Fruit fly (Drosophila melanogaster) whole organism, embryonic: ENCODE data around the gene Hayan.

Experiments
- CG10267 ChIP-seq: fragments of 200-800 bp; sonication (Bioruptor generic); optimal IDR thresholded peaks from 2 replicates; lab custom pipeline; 2018; ENCODE audit warnings: missing biosample characterization, mild to moderate bottlenecking, missing genetic modification characterization, moderate library complexity
- CG10462 ChIP-seq: fragments of 200-800 bp; sonication (Bioruptor generic); optimal IDR thresholded peaks from 2 replicates; lab custom pipeline; 2016; ENCODE audit warnings: missing biosample characterization, missing genetic modification characterization
- CG11695 ChIP-seq: fragments of 200-800 bp; sonication (Bioruptor generic); IDR thresholded peaks from 3 replicates; pipeline ENCODE4 v1.3.6; 2022; ENCODE audit warnings: missing biosample characterization, missing genetic modification characterization
- CG12659 ChIP-seq: fragments of 200-800 bp; sonication (Bioruptor generic); optimal IDR thresholded peaks from 3 replicates; lab custom pipeline; 2017; ENCODE audit warnings: mild to moderate bottlenecking, missing biosample characterization, missing genetic modification reagents, missing genetic modification characterization
- CG12942 ChIP-seq: fragments of 200-800 bp; sonication (Bioruptor generic); optimal IDR thresholded peaks from 3 replicates; lab custom pipeline; 2016; ENCODE audit warnings: missing biosample characterization, missing genetic modification characterization
- CG13775 ChIP-seq: fragments of 200-800 bp; sonication (Bioruptor generic); optimal IDR thresholded peaks from 3 replicates; lab custom pipeline; 2017; ENCODE audit warnings: missing biosample characterization, mild to moderate bottlenecking, missing genetic modification characterization
- CG15514 ChIP-seq: fragments of 200-800 bp; sonication (Bioruptor generic); optimal IDR thresholded peaks from 3 replicates; lab custom pipeline; 2017; ENCODE audit warnings: missing biosample characterization, missing genetic modification characterization, mild to moderate bottlenecking, moderate library complexity, missing genetic modification reagents
- CG15601 ChIP-seq: fragments of 200-800 bp; sonication (Bioruptor generic); optimal IDR thresholded peaks from 3 replicates; lab custom pipeline; 2019; ENCODE audit warnings: missing biosample characterization, mild to moderate bottlenecking, missing genetic modification characterization, moderate library complexity
- CG18262 ChIP-seq: fragments of 200-800 bp; optimal IDR thresholded peaks from 3 replicates; lab custom pipeline; 2019; ENCODE audit warnings: missing biosample characterization, mild to moderate bottlenecking, missing genetic modification characterization, moderate library complexity
- CG18599 ChIP-seq: fragments of 200-800 bp; sonication (Bioruptor generic); optimal IDR thresholded peaks from 3 replicates; lab custom pipeline; 2017; ENCODE audit warnings: missing biosample characterization, missing genetic modification characterization, mild to moderate bottlenecking, moderate library complexity, missing genetic modification reagents
- CG2120 ChIP-seq: fragments of 200-800 bp; sonication (Bioruptor generic); optimal IDR thresholded peaks from 3 replicates; lab custom pipeline; 2016; ENCODE audit warnings: missing biosample characterization, missing genetic modification characterization
- CG30020 ChIP-seq: fragments of 200-800 bp; optimal IDR thresholded peaks from 2 replicates; lab custom pipeline; 2019; ENCODE audit warnings: missing biosample characterization, mild to moderate bottlenecking, missing genetic modification characterization, moderate library complexity
- CG30403 ChIP-seq: fragments of 200-800 bp; sonication (Bioruptor generic); optimal IDR thresholded peaks from 3 replicates; lab custom pipeline; 2016; ENCODE audit warnings: missing biosample characterization, missing genetic modification characterization
- CG3726 ChIP-seq: fragments of 200-800 bp; sonication (Bioruptor generic); IDR thresholded peaks from 3 replicates; pipeline ENCODE4, ENCODE4 v1.3.6; 2022; ENCODE audit warnings: missing biosample characterization, missing genetic modification characterization
- CG3995 ChIP-seq: fragments of 200-800 bp; sonication (Bioruptor generic); optimal IDR thresholded peaks from 3 replicates; lab custom pipeline; 2016; ENCODE audit warnings: missing biosample characterization, missing genetic modification characterization
- CG4282 ChIP-seq: fragments of 200-800 bp; sonication (Bioruptor generic); optimal IDR thresholded peaks from 2 replicates; lab custom pipeline; 2016; ENCODE audit warnings: missing biosample characterization, missing genetic modification characterization
- CG6689 ChIP-seq: fragments of 200-800 bp; sonication (Bioruptor generic); IDR thresholded peaks from 2 replicates; pipeline ENCODE4 v1.3.6; 2022; ENCODE audit warnings: missing biosample characterization, missing genetic modification characterization
- CG9876 ChIP-seq: fragments of 200-800 bp; sonication (Bioruptor generic); optimal IDR thresholded peaks from 2 replicates; lab custom pipeline; 2016; ENCODE audit warnings: missing biosample characterization, missing genetic modification characterization
- CG9932 ChIP-seq: fragments of 200-800 bp; sonication (Bioruptor generic); IDR thresholded peaks from 2 replicates; pipeline ENCODE4 v1.3.6; 2022; ENCODE audit warnings: missing biosample characterization, missing genetic modification characterization
- CoRest ChIP-seq: fragments of 200-800 bp; sonication (Bioruptor generic); optimal IDR thresholded peaks from 3 replicates; lab custom pipeline; 2018; ENCODE audit warnings: missing biosample characterization, mild to moderate bottlenecking, missing genetic modification characterization, moderate library complexity
- Deaf1 ChIP-seq: fragments of 200-800 bp; optimal IDR thresholded peaks from 3 replicates; lab custom pipeline; 2019; ENCODE audit warnings: missing biosample characterization, mild to moderate bottlenecking, missing genetic modification characterization, moderate library complexity
- Eip74EF ChIP-seq, 2 experiments: fragments of 200-800 bp in 1 of 2; fragments of >200 bp in 1 of 2; sonication (Bioruptor generic) in 1 of 2; optimal IDR thresholded peaks; 2 replicates each; lab custom pipeline; 2017 to 2019; ENCODE audit warnings: missing biosample characterization in 2 of 2, missing genetic modification characterization in 2 of 2, mild to moderate bottlenecking in 1 of 2, moderate library complexity in 1 of 2
- Ets65A ChIP-seq: fragments of 200-800 bp; sonication (Bioruptor generic); peaks from one replicate; lab custom pipeline; 2016; ENCODE audit warnings: missing biosample characterization, missing genetic modification characterization
- HLH4C ChIP-seq: fragments of 200-800 bp; sonication (Bioruptor generic); IDR thresholded peaks from 3 replicates; pipeline ENCODE4 v1.3.6; 2022; ENCODE audit warnings: missing biosample characterization, missing genetic modification characterization; ENCODE audit not compliant: partially characterized antibody
- HLH54F ChIP-seq: fragments of 200-800 bp; sonication (Bioruptor generic); optimal IDR thresholded peaks from 3 replicates; lab custom pipeline; 2016; ENCODE audit warnings: missing biosample characterization, missing genetic modification characterization
- Hr3 ChIP-seq: fragments of 200-800 bp; sonication (Bioruptor generic); optimal IDR thresholded peaks from 3 replicates; lab custom pipeline; 2016; ENCODE audit warnings: missing biosample characterization, missing genetic modification characterization
- MBD-R2 ChIP-seq: fragments of 200-800 bp; sonication (Bioruptor generic); IDR thresholded peaks from 2 replicates; pipeline ENCODE4 v1.3.6; 2022; ENCODE audit warnings: missing biosample characterization, missing genetic modification characterization
- Ptx1 ChIP-seq: fragments of 200-800 bp; sonication (Bioruptor generic); IDR thresholded peaks from 2 replicates; pipeline ENCODE4 v1.3.6; 2022; ENCODE audit warnings: missing biosample characterization, missing genetic modification characterization
- Side ChIP-seq: fragments of 200-800 bp; sonication (Bioruptor generic); optimal IDR thresholded peaks from 2 replicates; lab custom pipeline; 2016; ENCODE audit warnings: missing biosample characterization, missing genetic modification characterization
- Sry-β ChIP-seq: fragments of 200-800 bp; sonication (Bioruptor generic); optimal IDR thresholded peaks from 2 replicates; lab custom pipeline; 2018; ENCODE audit warnings: missing biosample characterization, mild to moderate bottlenecking, missing genetic modification characterization, moderate library complexity
- Usf ChIP-seq: fragments of 200-800 bp; sonication (Bioruptor generic); optimal IDR thresholded peaks from 2 replicates; lab custom pipeline; 2017; ENCODE audit warnings: missing genotype, missing biosample characterization, missing genetic modification characterization
- amos ChIP-seq: fragments of 200-800 bp; sonication (Bioruptor generic); IDR thresholded peaks from 2 replicates; pipeline ENCODE4 v1.3.6; 2022; ENCODE audit warnings: missing biosample characterization, missing genetic modification characterization; ENCODE audit not compliant: partially characterized antibody
- ash1 ChIP-seq: fragments of 200-800 bp; sonication (Bioruptor generic); optimal IDR thresholded peaks from 2 replicates; lab custom pipeline; 2018; ENCODE audit warnings: missing biosample characterization, mild to moderate bottlenecking, missing genetic modification characterization
- caup ChIP-seq: fragments of 200-800 bp; sonication (Bioruptor generic); optimal IDR thresholded peaks from 3 replicates; lab custom pipeline; 2017; ENCODE audit warnings: missing biosample characterization, mild to moderate bottlenecking, missing genetic modification characterization, moderate library complexity; ENCODE audit not compliant: severe bottlenecking
- chm ChIP-seq: fragments of 200-800 bp; sonication (Bioruptor generic); IDR thresholded peaks from 2 replicates; pipeline ENCODE4 v1.3.6; 2022; ENCODE audit warnings: missing biosample characterization, missing genetic modification characterization
- da ChIP-seq: fragments of 200-800 bp; sonication (Bioruptor generic); optimal IDR thresholded peaks from 2 replicates; lab custom pipeline; 2016; ENCODE audit warnings: missing biosample characterization, missing genetic modification characterization
- dmrt11E ChIP-seq: fragments of 200-800 bp; sonication (Bioruptor generic); optimal IDR thresholded peaks from 3 replicates; lab custom pipeline; 2018; ENCODE audit warnings: missing biosample characterization, mild to moderate bottlenecking, missing genetic modification characterization, moderate library complexity
- dpn ChIP-seq, 2 experiments: fragments of 200-800 bp; sonication (Bioruptor generic); optimal IDR thresholded peaks; 3 replicates each; lab custom pipeline; 2016; ENCODE audit warnings: missing biosample characterization in 2 of 2, missing genetic modification characterization in 2 of 2
- esg ChIP-seq: fragments of 200-800 bp; sonication (Bioruptor generic); conservative IDR thresholded peaks from 2 replicates; pipeline ENCODE4 v1.3.6; 2022; ENCODE audit warnings: missing biosample characterization, missing genetic modification characterization
- gce ChIP-seq: fragments of 200-800 bp; sonication (Bioruptor generic); IDR thresholded peaks from 3 replicates; pipeline ENCODE4 v1.3.6; 2022; ENCODE audit warnings: missing biosample characterization, missing genetic modification characterization
- gt ChIP-seq: fragments of 200-800 bp; sonication (Bioruptor generic); IDR thresholded peaks from 2 replicates; pipeline ENCODE4 v1.3.6; 2022; ENCODE audit warnings: missing biosample characterization, missing genetic modification characterization
- her ChIP-seq: fragments of 200-800 bp; sonication (Bioruptor generic); optimal IDR thresholded peaks from 2 replicates; lab custom pipeline; 2016; ENCODE audit warnings: missing biosample characterization, missing genetic modification characterization
- nom ChIP-seq: fragments of 200-800 bp; sonication (Bioruptor generic); optimal IDR thresholded peaks from 2 replicates; lab custom pipeline; 2017; ENCODE audit warnings: missing biosample characterization, missing genetic modification characterization, mild to moderate bottlenecking, moderate library complexity, missing genetic modification reagents
- pb ChIP-seq: fragments of 200-800 bp; sonication (Bioruptor generic); optimal IDR thresholded peaks from 3 replicates; lab custom pipeline; 2016; ENCODE audit warnings: missing biosample characterization, missing genetic modification characterization
- prd ChIP-seq, 3 experiments: fragments of >200 bp in 2 of 3; fragments of 200-800 bp in 1 of 3; sonication (Bioruptor generic) in 1 of 3; optimal IDR thresholded peaks in 2 of 3; IDR thresholded peaks in 1 of 3; 2 replicates in 2 of 3; 3 replicates in 1 of 3; pipeline versions ENCODE4 v1.3.6 to Lab custom; 2017 to 2022; ENCODE audit warnings: missing biosample characterization in 1 of 3, missing genetic modification characterization in 1 of 3
- rib ChIP-seq: fragments of 200-800 bp; sonication (Bioruptor generic); IDR thresholded peaks from 2 replicates; pipeline ENCODE4 v1.3.6; 2022; ENCODE audit warnings: missing biosample characterization, missing genetic modification characterization
- sqz ChIP-seq: fragments of 200-800 bp; sonication (Bioruptor generic); optimal IDR thresholded peaks from 3 replicates; lab custom pipeline; 2018; ENCODE audit warnings: missing biosample characterization, mild to moderate bottlenecking, missing genetic modification characterization
- zfh1 ChIP-seq: fragments of 200-800 bp; sonication (Bioruptor generic); IDR thresholded peaks from 3 replicates; pipeline ENCODE4 v1.3.6; 2022; ENCODE audit warnings: missing biosample characterization, missing genetic modification characterization

The Hayan gene

dm6 chrX:18517415-18517814 is 33.8 kb upstream of the Hayan start (continued):
- TF ChIP-seq Hr3 (no peak), sqz (GFP tag; lab: Kevin White, UChicago) (peak; percentile 81), esg (GFP tag; lab: Robert Waterston, UW) (no peak), her (no peak), da (GFP tag; lab: Kevin White, UChicago) (no peak), gce (GFP tag; lab: Robert Waterston, UW) (0 out of 3 replicates have a peak, but pooled peaks have one; percentile 49), CG12659 (peak; percentile 30), pb (peak; percentile 7), CG11695 (0 out of 3 replicates have a peak, but pooled peaks have one; percentile 11), CG30020 (tag; lab: Kevin White, UChicago) (no peak), CG6689 (GFP tag; lab: Robert Waterston, UW) (peak; percentile 34; the same call in 1 of the 2 replicates), HLH54F (no peak), CG3726 (GFP tag; lab: Robert Waterston, UW) (0 out of 3 replicates have a peak, but pooled peaks have one; percentile 38)
- TF ChIP-seq, all 482 proteins: peak for 155

- TF ChIP-seq chm (GFP tag; lab: Robert Waterston, UW) (no peak), CG4282 (GFP tag; lab: Kevin White, UChicago) (peak; percentile 35), CG3995 (peak; percentile 74), CG9876 (GFP tag; lab: Kevin White, UChicago) (no peak), Ptx1 (peak; percentile 33; the same call in 1 of the 2 replicates), CG10267 (tag; lab: Kevin White, UChicago) (peak; percentile 27), CoRest (tag; lab: Kevin White, UChicago) (peak; percentile 43), Eip74EF (GFP tag; optimal IDR thresholded peaks at IDR 0.05; lab: Kevin White, UChicago) (no peak), CG9932 (peak; percentile 53; the same call in 1 of the 2 replicates), CG15514 (GFP tag; lab: Kevin White, UChicago) (peak; percentile 1), Ets65A (GFP tag; lab: Kevin White, UChicago) (peak; percentile 58), caup (GFP tag; lab: Kevin White, UChicago) (no peak), prd (optimal IDR thresholded peaks at IDR 0.05; lab: Kevin White, UChicago) (no peak), prd (GFP tag; IDR thresholded peaks at IDR 0.05; lab: Robert Waterston, UW) (peak; percentile 57; the same call in 2 of the 3 replicates), CG12659 (peak; percentile 7), HLH4C (GFP tag; lab: Robert Waterston, UW) (no peak), Deaf1 (peak; percentile 22), CG15601 (tag; lab: Kevin White, UChicago) (no peak), nom (GFP tag; lab: Kevin White, UChicago) (no peak), rib (GFP tag; lab: Robert Waterston, UW) (0 out of 2 replicates have a peak, but pooled peaks have one; percentile 13), ash1 (GFP tag; lab: Kevin White, UChicago) (no peak), dmrt11E (tag; lab: Kevin White, UChicago) (no peak), gt (GFP tag; lab: Robert Waterston, UW) (no peak), CG2120 (GFP tag; lab: Kevin White, UChicago) (peak; percentile 52), CG30403 (GFP tag; lab: Kevin White, UChicago) (peak; percentile 37), CG10462 (no peak), Side (GFP tag; lab: Kevin White, UChicago) (peak; percentile 20), CG18599 (GFP tag; lab: Kevin White, UChicago) (no peak), MBD-R2 (GFP tag; lab: Robert Waterston, UW) (peak; percentile 24; the same call in 1 of the 2 replicates), CG12942 (GFP tag; lab: Kevin White, UChicago) (no peak), dpn (GFP tag; optimal IDR thresholded peaks at IDR 0.05; lab: Kevin White, UChicago) (peak in 1 of 2 experiments; percentile 25), Sry-β (GFP tag; lab: Kevin White, UChicago) (peak; percentile 98), zfh1 (peak; percentile 33; the same call in 1 of the 3 replicates), CG18262 (tag; lab: Kevin White, UChicago) (peak; percentile 35), amos (GFP tag; lab: Robert Waterston, UW) (peak; percentile 13; the same call in 1 of the 2 replicates), CG13775 (GFP tag; lab: Kevin White, UChicago) (peak; percentile 2), Usf (GFP tag; lab: Kevin White, UChicago) (no peak)
These were observed 32.5 kb upstream of the Hayan start for dm6 chrX:18515988-18516541.
